ENCODE assay signal across 1 fruit fly cellular context in the genomic region with DNA sequence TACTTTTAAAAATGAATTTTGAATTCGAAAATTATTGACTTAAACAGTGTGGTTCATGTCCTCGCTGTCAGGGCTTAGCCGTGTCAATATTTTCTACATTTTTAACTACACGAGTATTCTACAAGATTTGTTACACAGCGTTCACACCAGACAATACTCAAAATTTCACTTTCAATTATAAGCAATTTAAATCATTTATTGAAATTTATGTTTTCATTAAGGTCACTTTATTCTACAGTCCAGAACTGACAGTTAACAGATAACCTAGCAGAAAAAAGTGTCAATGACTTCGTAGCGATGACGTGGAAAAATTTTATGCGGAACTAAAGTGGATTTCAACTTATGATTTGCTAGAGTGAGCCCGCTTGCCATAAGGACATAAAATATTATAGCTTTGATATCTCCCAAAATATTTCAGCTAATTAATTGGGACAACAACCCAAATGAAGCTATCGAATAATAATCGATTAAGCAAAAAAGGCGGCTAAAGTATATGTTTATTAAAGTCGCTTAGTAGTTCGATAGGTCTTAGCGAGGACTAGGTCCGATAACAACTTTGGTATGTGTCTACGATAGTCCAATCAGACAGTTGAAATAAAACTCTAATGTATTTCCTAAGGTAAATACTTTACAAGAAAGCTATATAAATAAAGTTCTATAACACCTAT.
TF ChIP-seq lines count a peak whose summit lies in the region.

No protein-coding gene starts in this region.

TF ChIP-seq in whole organism, embryonic, 481 proteins besides CTCF, POLR2A, EP300 and RAD21 (continued from another document):
- TF ChIP-seq H15 (GFP tag; IDR thresholded peaks at IDR 0.05; lab: Robert Waterston, UW), result 0 out of 3 replicates have a peak, but pooled peaks have one; percentile 23
- TF ChIP-seq sens-2 (GFP tag; IDR thresholded peaks at IDR 0.05; lab: Robert Waterston, UW), result no peak; the same call in 1 of the 2 replicates
- TF ChIP-seq CG10431 (GFP tag; optimal IDR thresholded peaks at IDR 0.05; lab: Kevin White, UChicago), result no peak
- TF ChIP-seq CG11504 (tag; optimal IDR thresholded peaks at IDR 0.05; lab: Kevin White, UChicago), result no peak
- TF ChIP-seq CG13424 (tag; optimal IDR thresholded peaks at IDR 0.05; lab: Kevin White, UChicago), result peak; percentile 59
- TF ChIP-seq CG13123 (GFP tag; optimal IDR thresholded peaks at IDR 0.05; lab: Kevin White, UChicago), result no peak
- no peak for TF ChIP-seq Trl (optimal IDR thresholded peaks at IDR 0.05; lab: Kevin White, UChicago)
- TF ChIP-seq Trl (GFP tag; optimal IDR thresholded peaks at IDR 0.05; lab: Kevin White, UChicago), result no peak
- no peak for TF ChIP-seq Fer2 (tag; optimal IDR thresholded peaks at IDR 0.05; lab: Kevin White, UChicago)
- no peak; the same call in 1 of the 2 replicates for TF ChIP-seq CG6272 (GFP tag; IDR thresholded peaks at IDR 0.05; lab: Robert Waterston, UW)
- TF ChIP-seq CG14441 (GFP tag; IDR thresholded peaks at IDR 0.05; lab: Robert Waterston, UW), result peak; percentile 51; the same call in 1 of the 2 replicates
- no peak for TF ChIP-seq odd (GFP tag; optimal IDR thresholded peaks at IDR 0.05; lab: Kevin White, UChicago)
- TF ChIP-seq Jarid2 (GFP tag; optimal IDR thresholded peaks at IDR 0.05; lab: Kevin White, UChicago), result no peak
- no peak for TF ChIP-seq cad (GFP tag; optimal IDR thresholded peaks at IDR 0.05; lab: Kevin White, UChicago)
- peak; percentile 91 for TF ChIP-seq ci (GFP tag; IDR thresholded peaks at IDR 0.05; lab: Robert Waterston, UW)
- no peak for TF ChIP-seq Lpt (GFP tag; optimal IDR thresholded peaks at IDR 0.05; lab: Kevin White, UChicago)
- TF ChIP-seq CG12391 (tag; optimal IDR thresholded peaks at IDR 0.05; lab: Kevin White, UChicago), result peak; percentile 59
- TF ChIP-seq NFAT (GFP tag; IDR thresholded peaks at IDR 0.05; lab: Robert Waterston, UW), result no peak; the same call in 1 of the 2 replicates
- peak; percentile 45 for TF ChIP-seq az2 (GFP tag; optimal IDR thresholded peaks at IDR 0.05; lab: Kevin White, UChicago)
- TF ChIP-seq jumu (GFP tag; optimal IDR thresholded peaks at IDR 0.05; lab: Kevin White, UChicago), result no peak
- TF ChIP-seq ab (GFP tag; optimal IDR thresholded peaks at IDR 0.05; lab: Kevin White, UChicago), result no peak
- peak; percentile 78 to 99 for TF ChIP-seq insv (GFP tag; optimal IDR thresholded peaks at IDR 0.05; lab: Kevin White, UChicago)
- peak; percentile 40; the same call in 1 of the 2 replicates for TF ChIP-seq sim (GFP tag; IDR thresholded peaks at IDR 0.05; lab: Robert Waterston, UW)
- TF ChIP-seq CG42726 (GFP tag; IDR thresholded peaks at IDR 0.05; lab: Robert Waterston, UW; ENCODE audit: partially characterized antibody), result peak; percentile 43; the same call in 1 of the 2 replicates
- no peak for TF ChIP-seq shn (GFP tag; optimal IDR thresholded peaks at IDR 0.05; lab: Kevin White, UChicago)
- no peak for TF ChIP-seq hth (optimal IDR thresholded peaks at IDR 0.05; lab: Kevin White, UChicago)
- no peak for TF ChIP-seq slp2 (GFP tag; optimal IDR thresholded peaks at IDR 0.05; lab: Kevin White, UChicago)
- TF ChIP-seq MESR4 (GFP tag; optimal IDR thresholded peaks at IDR 0.05; lab: Kevin White, UChicago), result no peak
- peak; percentile 50 for TF ChIP-seq phol (tag; optimal IDR thresholded peaks at IDR 0.05; lab: Kevin White, UChicago)
- TF ChIP-seq CG32767 (GFP tag; IDR thresholded peaks at IDR 0.05; lab: Robert Waterston, UW), result peak; percentile 84
- no peak for TF ChIP-seq Atf-2 (GFP tag; optimal IDR thresholded peaks at IDR 0.05; lab: Kevin White, UChicago)
- no peak; the same call in 1 of the 2 replicates for TF ChIP-seq sisA (GFP tag; IDR thresholded peaks at IDR 0.05; lab: Robert Waterston, UW)
- TF ChIP-seq Rx (GFP tag; IDR thresholded peaks at IDR 0.05; lab: Robert Waterston, UW), result peak; percentile 57; the same call in 1 of the 2 replicates
- peak; percentile 64 for TF ChIP-seq B-H1 (GFP tag; IDR thresholded peaks at IDR 0.05; lab: Robert Waterston, UW)
- TF ChIP-seq CG12744 (GFP tag; optimal IDR thresholded peaks at IDR 0.05; lab: Kevin White, UChicago), result no peak
- no peak for TF ChIP-seq btn (GFP tag; optimal IDR thresholded peaks at IDR 0.05; lab: Kevin White, UChicago)
- peak; percentile 90 for TF ChIP-seq chm (GFP tag; IDR thresholded peaks at IDR 0.05; lab: Robert Waterston, UW)
